Worm (Caenorhabditis elegans) whole organism, young adult: ENCODE measurements around the gene ttr-30.

Experiments used
- K11D2.4 ChIP-seq: fragments of 200-800 bp; sonication (Bioruptor generic); IDR thresholded peaks from 2 replicates; pipeline ENCODE4 v1.3.6; 2022; ENCODE audit warnings: missing genetic modification reagents, missing genetic modification characterization, missing compliant biosample characterization
- K12H6.12 ChIP-seq: fragments of 200-800 bp; sonication (Bioruptor generic); optimal IDR thresholded peaks from 2 replicates; lab custom pipeline; 2018; ENCODE audit warnings: mild to moderate bottlenecking, missing genetic modification characterization, missing compliant biosample characterization
- Y53F4B.3 ChIP-seq: fragments of 200-800 bp; sonication (Bioruptor generic); IDR thresholded peaks from 2 replicates; pipeline ENCODE4 v1.3.6; 2022; ENCODE audit warnings: missing genetic modification reagents, missing genetic modification characterization, missing compliant biosample characterization
- Y67H2A.10 ChIP-seq: fragments of 200-800 bp; sonication (Bioruptor generic); conservative IDR thresholded peaks from 2 replicates; pipeline ENCODE4 v1.3.6; 2022; ENCODE audit warnings: missing genetic modification reagents, missing genetic modification characterization, missing compliant biosample characterization
- ZK185.1 ChIP-seq: sonication (generic microtip); optimal IDR thresholded peaks from 2 replicates; lab custom pipeline; 2016; ENCODE audit warnings: mild to moderate bottlenecking, missing genetic modification characterization, missing compliant biosample characterization; ENCODE audit not compliant: poor library complexity, severe bottlenecking
- atf-7 ChIP-seq: sonication (generic microtip); optimal IDR thresholded peaks from 2 replicates; lab custom pipeline; 2017; ENCODE audit warnings: mild to moderate bottlenecking, missing genetic modification characterization, missing compliant biosample characterization
- attf-3 ChIP-seq: fragments of 200-800 bp; sonication (Bioruptor generic); conservative IDR thresholded peaks from 2 replicates; pipeline ENCODE4 v1.3.6; 2022; ENCODE audit warnings: missing genetic modification reagents, missing genetic modification characterization, missing compliant biosample characterization
- cebp-1 ChIP-seq, 2 experiments: fragments of 200-800 bp in 1 of 2; sonication (Bioruptor generic) in 1 of 2; sonication (generic microtip) in 1 of 2; IDR thresholded peaks in 1 of 2; optimal IDR thresholded peaks in 1 of 2; 2 replicates each; pipeline versions ENCODE4 v1.3.6 to Lab custom; 2017 to 2022; ENCODE audit warnings: missing compliant biosample characterization in 2 of 2, missing genetic modification characterization in 2 of 2, mild to moderate bottlenecking in 1 of 2, missing genetic modification reagents in 1 of 2, moderate library complexity in 1 of 2
- cebp-2 ChIP-seq: fragments of 200-800 bp; sonication (Bioruptor generic); IDR thresholded peaks from 2 replicates; pipeline ENCODE4 v1.3.6; 2022; ENCODE audit warnings: missing genetic modification characterization, missing compliant biosample characterization
- ceh-27 ChIP-seq: fragments of 200-800 bp; sonication (Bioruptor generic); optimal IDR thresholded peaks from 2 replicates; lab custom pipeline; 2018; ENCODE audit warnings: mild to moderate bottlenecking, missing genetic modification characterization, moderate library complexity, missing compliant biosample characterization
- chd-7 ChIP-seq: sonication (generic microtip); optimal IDR thresholded peaks from 2 replicates; lab custom pipeline; 2016; ENCODE audit warnings: mild to moderate bottlenecking, missing genetic modification characterization, moderate library complexity, missing compliant biosample characterization
- dox-1 ChIP-seq: fragments of 200-800 bp; sonication (Bioruptor generic); IDR thresholded peaks from 2 replicates; pipeline ENCODE4 v1.3.6; 2022; ENCODE audit warnings: missing genetic modification reagents, missing genetic modification characterization, missing compliant biosample characterization
- dpl-1 ChIP-seq: fragments of 150-350 bp; optimal IDR thresholded peaks from 2 replicates; lab custom pipeline; 2014; ENCODE audit warnings: missing biosample characterization, missing genetic modification reagents, missing genetic modification characterization
- egl-18 ChIP-seq: fragments of 200-800 bp; sonication (Bioruptor generic); IDR thresholded peaks from 2 replicates; pipeline ENCODE4 v1.3.6; 2022; ENCODE audit warnings: missing genetic modification reagents, missing genetic modification characterization, missing compliant biosample characterization
- egrh-3 ChIP-seq: fragments of 200-800 bp; sonication (Bioruptor generic); IDR thresholded peaks from 2 replicates; pipeline ENCODE4 v1.3.6; 2022; ENCODE audit warnings: missing genetic modification reagents, missing genetic modification characterization, missing compliant biosample characterization
- ekl-4 ChIP-seq: fragments of 200-800 bp; sonication (Bioruptor generic); IDR thresholded peaks from 2 replicates; pipeline ENCODE4 v1.3.6; 2022; ENCODE audit warnings: missing genetic modification reagents, missing genetic modification characterization, missing compliant biosample characterization
- gei-17 ChIP-seq: fragments of 200-800 bp; sonication (Bioruptor generic); optimal IDR thresholded peaks from 2 replicates; lab custom pipeline; 2018; ENCODE audit warnings: mild to moderate bottlenecking, missing genetic modification characterization, missing compliant biosample characterization
- hmg-1.2 ChIP-seq: fragments of 200-800 bp; sonication (Bioruptor generic); IDR thresholded peaks from 2 replicates; pipeline ENCODE4 v1.3.6; 2022; ENCODE audit warnings: missing genetic modification reagents, missing genetic modification characterization, missing compliant biosample characterization
- lin-26 ChIP-seq: fragments of 200-800 bp; sonication (Bioruptor generic); IDR thresholded peaks from 2 replicates; pipeline ENCODE4 v1.3.6; 2022; ENCODE audit warnings: missing genetic modification reagents, missing genetic modification characterization, missing compliant biosample characterization
- lin-35 ChIP-seq, 3 experiments: fragments of 150-350 bp in 2 of 3; sonication (generic microtip) in 1 of 3; optimal IDR thresholded peaks; 2 replicates each; lab custom pipeline; 2014 to 2018; ENCODE audit warnings: missing biosample characterization in 3 of 3, missing genetic modification characterization in 3 of 3, missing genetic modification reagents in 3 of 3
- lin-40 ChIP-seq: sonication (generic microtip); optimal IDR thresholded peaks from 2 replicates; lab custom pipeline; 2016; ENCODE audit warnings: missing genetic modification characterization, mild to moderate bottlenecking, missing compliant biosample characterization, missing genotype, missing genetic modification reagents
- lir-1 ChIP-seq: fragments of 200-800 bp; sonication (Bioruptor generic); conservative IDR thresholded peaks from 2 replicates; pipeline ENCODE4 v1.3.6; 2022; ENCODE audit warnings: missing genetic modification reagents, missing genetic modification characterization, missing compliant biosample characterization
- mcd-1 ChIP-seq: fragments of 200-800 bp; sonication (Bioruptor generic); IDR thresholded peaks from 2 replicates; pipeline ENCODE4 v1.3.6; 2022; ENCODE audit warnings: missing genetic modification reagents, missing genetic modification characterization, missing compliant biosample characterization
- nhr-80 ChIP-seq: sonication (generic microtip); optimal IDR thresholded peaks from 2 replicates; lab custom pipeline; 2016; ENCODE audit warnings: missing genetic modification characterization, missing compliant biosample characterization
- nhr-90 ChIP-seq: sonication (generic microtip); optimal IDR thresholded peaks from 2 replicates; lab custom pipeline; 2016; ENCODE audit warnings: missing genotype, mild to moderate bottlenecking, missing genetic modification characterization, missing compliant biosample characterization
- rcor-1 ChIP-seq: fragments of 200-800 bp; sonication (Bioruptor generic); IDR thresholded peaks from 2 replicates; pipeline ENCODE4 v1.3.6; 2022; ENCODE audit warnings: missing genetic modification reagents, missing genetic modification characterization, missing compliant biosample characterization
- snpc-1.3 ChIP-seq: sonication (generic microtip); optimal IDR thresholded peaks from 2 replicates; lab custom pipeline; 2017; ENCODE audit warnings: missing genetic modification characterization, mild to moderate bottlenecking, missing compliant biosample characterization, antibody characterized with exemption, moderate library complexity, missing genotype, missing genetic modification reagents; ENCODE audit not compliant: insufficient read depth
- snpc-4 ChIP-seq, 5 experiments: fragments of 150-350 bp in 1 of 5; sonication (generic microtip) in 4 of 5; optimal IDR thresholded peaks; 2 replicates each; lab custom pipeline; 2014 to 2018; ENCODE audit warnings: missing genetic modification characterization in 5 of 5, missing biosample characterization in 3 of 5, antibody characterized with exemption in 2 of 5, mild to moderate bottlenecking in 2 of 5, missing compliant biosample characterization in 2 of 5, missing genotype in 2 of 5, moderate library complexity in 2 of 5, missing genetic modification reagents in 1 of 5
- somi-1 ChIP-seq: fragments of 200-800 bp; sonication (Bioruptor generic); optimal IDR thresholded peaks from 2 replicates; lab custom pipeline; 2018; ENCODE audit warnings: mild to moderate bottlenecking, missing genetic modification characterization, missing compliant biosample characterization
- sptf-2 ChIP-seq: fragments of 200-800 bp; sonication (Bioruptor generic); optimal IDR thresholded peaks from 2 replicates; lab custom pipeline; 2018; ENCODE audit warnings: mild to moderate bottlenecking, missing genetic modification characterization, missing compliant biosample characterization
- tbp1 ChIP-seq: fragments of 200-800 bp; sonication (Bioruptor generic); optimal IDR thresholded peaks from 2 replicates; lab custom pipeline; 2018; ENCODE audit warnings: mild to moderate bottlenecking, missing genetic modification characterization, missing compliant biosample characterization
- tbx-9 ChIP-seq: sonication (generic microtip); optimal IDR thresholded peaks from 2 replicates; lab custom pipeline; 2016; ENCODE audit warnings: borderline replicate concordance, missing genetic modification characterization, inconsistent platforms, missing compliant biosample characterization
- unc-130 ChIP-seq: sonication (generic microtip); optimal IDR thresholded peaks from 2 replicates; lab custom pipeline; 2016; ENCODE audit warnings: missing genetic modification reagents, missing genetic modification characterization, missing compliant biosample characterization
- zfh-2 ChIP-seq: fragments of 200-800 bp; sonication (Bioruptor generic); conservative IDR thresholded peaks from 2 replicates; pipeline ENCODE4 v1.3.6; 2022; ENCODE audit warnings: missing genetic modification reagents, missing genetic modification characterization, missing compliant biosample characterization
- ztf-6 ChIP-seq: fragments of 200-800 bp; sonication (Bioruptor generic); IDR thresholded peaks from 2 replicates; pipeline ENCODE4 v1.3.6; 2022; ENCODE audit warnings: missing genetic modification reagents, missing genetic modification characterization, missing compliant biosample characterization

The ttr-30 gene

DNA sequence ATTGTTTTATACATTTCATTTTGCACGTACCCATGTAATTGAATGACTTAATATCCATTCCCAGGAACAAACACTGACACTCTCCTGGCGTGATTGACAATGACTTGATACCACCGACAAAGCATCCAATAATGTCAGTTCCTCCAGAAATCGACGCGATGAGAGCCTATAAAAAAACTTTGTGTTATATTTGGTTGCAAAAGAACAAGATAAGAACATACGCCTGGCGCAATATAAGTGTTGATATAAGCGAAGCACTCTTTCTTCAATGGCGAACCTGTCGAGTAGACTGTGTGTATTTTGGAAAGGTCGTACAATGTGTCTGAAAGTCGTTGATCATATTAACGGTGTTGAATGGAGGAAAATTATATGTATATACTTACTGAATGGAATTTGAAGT lies 27.6 kb upstream of the ttr-30 start:
- no peak for TF ChIP-seq dpl-1
- TF ChIP-seq tbx-9 (tag; lab: Kevin White, UChicago), result no peak
- no peak for TF ChIP-seq snpc-1.3
- TF ChIP-seq nhr-80, result peak; percentile 59
- TF ChIP-seq sptf-2 (GFP tag; lab: Kevin White, UChicago), result no peak
- no peak for TF ChIP-seq tbp1
- TF ChIP-seq egl-18 (GFP tag; lab: Robert Waterston, UW), result no peak

DNA sequence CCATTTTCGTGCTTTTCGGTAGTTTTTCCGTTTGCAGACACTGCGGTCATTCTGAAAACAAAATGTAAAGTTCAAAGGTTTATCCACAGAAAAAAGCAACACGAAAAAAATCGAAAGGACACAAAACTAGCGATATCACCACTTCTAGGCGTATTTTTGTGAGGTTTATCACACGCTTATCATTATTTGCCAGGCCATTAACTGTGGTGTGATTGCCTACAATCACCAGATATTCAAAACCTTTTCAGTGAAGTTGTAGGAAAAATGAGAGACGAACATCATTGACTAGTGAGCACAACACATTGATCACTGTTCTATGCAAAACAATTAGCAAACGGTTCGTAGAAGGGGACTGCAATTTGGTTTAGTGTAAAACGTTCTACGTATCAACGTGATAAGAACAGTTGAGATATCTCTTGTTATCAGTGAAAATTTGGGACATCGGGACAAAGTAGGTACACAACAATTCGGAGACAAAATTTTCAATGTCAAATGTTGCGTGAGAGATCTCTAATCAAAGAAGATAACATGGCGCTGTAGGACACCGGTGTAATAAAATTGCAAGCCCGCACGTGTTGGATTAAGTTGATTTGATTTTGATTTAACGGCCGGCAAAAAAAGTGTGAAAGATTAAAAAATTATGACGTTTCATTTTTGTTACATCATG lies 25.1 kb upstream of the ttr-30 start, which contains the start of gene sur-5:
Gene sur-5 (minus strand): TSS at position 51 of the 667 bp plus-strand sequence.
- no peak for TF ChIP-seq unc-130 (GFP tag; lab: Kevin White, UChicago)
- peak; percentile 13 for TF ChIP-seq atf-7 (tag; lab: Kevin White, UChicago)
- peak; percentile 4 for TF ChIP-seq nhr-90 (tag; lab: Kevin White, UChicago)
- TF ChIP-seq dox-1 (GFP tag; lab: Robert Waterston, UW), result no peak
- TF ChIP-seq lin-40, result peak; percentile 19
- peak; percentile 84 for TF ChIP-seq nhr-80
- no peak for TF ChIP-seq ekl-4 (GFP tag; lab: Robert Waterston, UW)

DNA sequence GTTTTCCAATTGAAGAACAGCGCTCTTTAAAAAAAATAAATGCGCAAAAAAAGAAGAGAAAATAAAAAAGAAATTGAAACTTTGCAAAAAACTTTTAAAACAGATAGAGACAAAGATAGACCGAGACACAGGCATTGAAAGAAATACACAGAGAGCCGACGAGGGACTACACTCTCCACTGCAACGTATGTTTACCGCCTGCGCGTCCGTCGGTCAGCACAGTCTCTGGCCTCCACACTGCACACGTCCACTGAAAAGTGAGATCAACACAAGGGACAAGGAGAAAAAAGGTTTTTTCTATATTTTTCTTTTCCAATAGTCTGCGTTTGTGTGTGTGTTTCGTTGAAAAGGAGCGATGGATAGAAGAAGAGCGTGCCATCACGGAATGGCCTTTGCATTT lies 24.3 kb upstream of the ttr-30 start:
- TF ChIP-seq rcor-1 (GFP tag; lab: Robert Waterston, UW) (0 out of 2 replicates have a peak, but pooled peaks have one; percentile 40), lin-35 (GFP tag; optimal IDR thresholded peaks at IDR 0.05; lab: Kevin White, UChicago) (peak in 1 of 3 experiments; percentile 47), lir-1 (GFP tag; lab: Robert Waterston, UW) (0 out of 2 replicates have a peak, but pooled peaks have one; percentile 16), chd-7 (peak; percentile 34), ztf-6 (no peak), lin-26 (GFP tag; lab: Robert Waterston, UW) (peak; percentile 68; the same call in 1 of the 2 replicates), somi-1 (GFP tag; lab: Kevin White, UChicago) (peak; percentile 5), attf-3 (GFP tag; lab: Robert Waterston, UW) (no peak), mcd-1 (peak; percentile 33; the same call in 1 of the 2 replicates), lin-40 (peak; percentile 65), dox-1 (GFP tag; lab: Robert Waterston, UW) (peak; percentile 48; the same call in 1 of the 2 replicates), hmg-1.2 (GFP tag; lab: Robert Waterston, UW) (peak; percentile 57; the same call in 1 of the 2 replicates), Y53F4B.3 (GFP tag; lab: Robert Waterston, UW) (no peak), K11D2.4 (GFP tag; lab: Robert Waterston, UW) (peak; percentile 58; the same call in 1 of the 2 replicates), tbx-9 (tag; lab: Kevin White, UChicago) (no peak), ceh-27 (peak; percentile 25), zfh-2 (GFP tag; lab: Robert Waterston, UW) (peak; percentile 86), egrh-3 (GFP tag; lab: Robert Waterston, UW) (no peak), ZK185.1 (peak; percentile 37), gei-17 (GFP tag; lab: Kevin White, UChicago) (peak; percentile 11), cebp-2 (GFP tag; lab: Robert Waterston, UW) (no peak), cebp-1 (GFP tag; IDR thresholded peaks at IDR 0.05; lab: Robert Waterston, UW) (no peak), cebp-1 (tag; optimal IDR thresholded peaks at IDR 0.05; lab: Kevin White, UChicago) (peak; percentile 47), snpc-4 (GFP tag; optimal IDR thresholded peaks at IDR 0.05; lab: Kevin White, UChicago) (no peak), snpc-4 (tag; optimal IDR thresholded peaks at IDR 0.05; lab: Kevin White, UChicago) (peak in 3 of 4 experiments; percentile 3 to 7 (median 5)), K12H6.12 (tag; lab: Kevin White, UChicago) (peak; percentile 58), snpc-1.3 (no peak), Y67H2A.10 (GFP tag; lab: Robert Waterston, UW) (0 out of 2 replicates have a peak, but pooled peaks have one; percentile 31)
- TF ChIP-seq, all 124 proteins: peak for 19
